Worm (Caenorhabditis elegans) whole organism, mixed stage, embryonic: ENCODE results near the gene F01F1.3.
A peak's percentile ranks its signal among the peaks of the same experiment; 100 is the strongest.

Experiments used
- M03D4.4 ChIP-seq: sonication (generic microtip); optimal IDR thresholded peaks from 2 replicates; lab custom pipeline; 2017; ENCODE audit warnings: mild to moderate bottlenecking, missing genetic modification characterization, missing compliant biosample characterization
- blmp-1 ChIP-seq: fragments of 150-350 bp; optimal IDR thresholded peaks from 2 replicates; lab custom pipeline; 2014; ENCODE audit warnings: missing biosample characterization, missing genetic modification characterization
- ceh-39 ChIP-seq: fragments of 150-350 bp; optimal IDR thresholded peaks from 2 replicates; lab custom pipeline; 2014; ENCODE audit warnings: missing biosample characterization, missing genetic modification characterization
- ceh-43 ChIP-seq: fragments of 200-800 bp; sonication (Bioruptor generic); optimal IDR thresholded peaks from 2 replicates; lab custom pipeline; 2018; ENCODE audit warnings: mild to moderate bottlenecking, missing genetic modification characterization, moderate library complexity, missing compliant biosample characterization
- ces-1 ChIP-seq: fragments of 150-350 bp; optimal IDR thresholded peaks from 2 replicates; lab custom pipeline; 2014; ENCODE audit warnings: missing biosample characterization, missing genetic modification reagents, missing genetic modification characterization
- drap-1 ChIP-seq: fragments of 200-800 bp; sonication (Bioruptor generic); optimal IDR thresholded peaks from 3 replicates; lab custom pipeline; 2018; ENCODE audit warnings: mild to moderate bottlenecking, missing genetic modification characterization, missing compliant biosample characterization
- elt-1 ChIP-seq: sonication (generic microtip); optimal IDR thresholded peaks from 2 replicates; lab custom pipeline; 2017; ENCODE audit warnings: missing genetic modification characterization, mild to moderate bottlenecking, missing compliant biosample characterization, antibody characterized with exemption, moderate library complexity, borderline replicate concordance; ENCODE audit not compliant: insufficient read depth
- elt-3 ChIP-seq: fragments of 150-350 bp; optimal IDR thresholded peaks from 2 replicates; lab custom pipeline; 2014; ENCODE audit warnings: missing biosample characterization, missing genetic modification characterization
- flh-1 ChIP-seq: fragments of 200-800 bp; sonication (Bioruptor generic); optimal IDR thresholded peaks from 2 replicates; lab custom pipeline; 2018; ENCODE audit warnings: mild to moderate bottlenecking, missing genetic modification characterization, moderate library complexity, missing compliant biosample characterization
- ham-2 ChIP-seq: fragments of 200-800 bp; sonication (Bioruptor generic); optimal IDR thresholded peaks from 2 replicates; lab custom pipeline; 2018; ENCODE audit warnings: mild to moderate bottlenecking, missing genetic modification characterization, missing compliant biosample characterization
- hlh-1 ChIP-seq: fragments of 150-350 bp; optimal IDR thresholded peaks from 2 replicates; lab custom pipeline; 2014; ENCODE audit warnings: missing biosample characterization, missing genetic modification reagents, missing genetic modification characterization
- lin-13 ChIP-seq: fragments of 150-350 bp; optimal IDR thresholded peaks from 2 replicates; lab custom pipeline; 2014; ENCODE audit warnings: missing biosample characterization, missing genetic modification characterization
- lin-32 ChIP-seq: fragments of 200-800 bp; sonication (Bioruptor generic); optimal IDR thresholded peaks from 2 replicates; lab custom pipeline; 2018; ENCODE audit warnings: mild to moderate bottlenecking, missing genetic modification characterization, missing compliant biosample characterization
- lsy-2 ChIP-seq: fragments of 150-350 bp; optimal IDR thresholded peaks from 2 replicates; lab custom pipeline; 2014; ENCODE audit warnings: missing biosample characterization, missing genetic modification characterization
- mep-1 ChIP-seq: fragments of 150-350 bp; optimal IDR thresholded peaks from 2 replicates; lab custom pipeline; 2017; ENCODE audit warnings: missing biosample characterization, missing genetic modification reagents, missing genetic modification characterization, inconsistent platforms
- mls-2 ChIP-seq: sonication (generic microtip); optimal IDR thresholded peaks from 2 replicates; lab custom pipeline; 2016; ENCODE audit warnings: mild to moderate bottlenecking, missing genetic modification characterization, moderate library complexity, missing compliant biosample characterization
- nhr-12 ChIP-seq: fragments of 150-350 bp; optimal IDR thresholded peaks from 2 replicates; lab custom pipeline; 2014; ENCODE audit warnings: missing biosample characterization, missing genetic modification characterization
- nhr-2 ChIP-seq: fragments of 150-350 bp; optimal IDR thresholded peaks from 2 replicates; lab custom pipeline; 2014; ENCODE audit warnings: missing biosample characterization, missing genetic modification characterization
- nhr-237 ChIP-seq: fragments of 150-350 bp; optimal IDR thresholded peaks from 2 replicates; lab custom pipeline; 2014; ENCODE audit warnings: missing biosample characterization, missing genetic modification characterization
- pha-4 ChIP-seq: fragments of 150-350 bp; optimal IDR thresholded peaks from 2 replicates; lab custom pipeline; 2018; ENCODE audit warnings: missing biosample characterization, missing genetic modification reagents, missing genetic modification characterization
- sptf-1 ChIP-seq: sonication (generic microtip); optimal IDR thresholded peaks from 2 replicates; lab custom pipeline; 2017; ENCODE audit warnings: mild to moderate bottlenecking, missing genetic modification characterization, moderate library complexity, missing compliant biosample characterization
- tbx-8 ChIP-seq: fragments of 200-800 bp; sonication (Bioruptor generic); optimal IDR thresholded peaks from 2 replicates; lab custom pipeline; 2018; ENCODE audit warnings: mild to moderate bottlenecking, missing genetic modification characterization, moderate library complexity, missing compliant biosample characterization
- unc-120 ChIP-seq: sonication (generic microtip); optimal IDR thresholded peaks from 2 replicates; lab custom pipeline; 2017; ENCODE audit warnings: missing genetic modification characterization, missing compliant biosample characterization; ENCODE audit not compliant: poor library complexity, severe bottlenecking
- unc-39 ChIP-seq: fragments of 150-350 bp; optimal IDR thresholded peaks from 2 replicates; lab custom pipeline; 2014; ENCODE audit warnings: missing biosample characterization, missing genetic modification characterization
- unc-62 ChIP-seq: fragments of 150-350 bp; optimal IDR thresholded peaks from 2 replicates; lab custom pipeline; 2014; ENCODE audit warnings: missing biosample characterization, missing genetic modification reagents, missing genetic modification characterization
- zip-8 ChIP-seq: fragments of 150-350 bp; optimal IDR thresholded peaks from 2 replicates; lab custom pipeline; 2014; ENCODE audit warnings: missing biosample characterization, missing genetic modification characterization
- ztf-11 ChIP-seq: fragments of 150-350 bp; optimal IDR thresholded peaks from 2 replicates; lab custom pipeline; 2014; ENCODE audit warnings: missing biosample characterization, missing genetic modification characterization

F01F1.3 gene

ce11 chrIII:5864270-5864669 lies 7.5 kb upstream of the F01F1.3 start, which contains the start of gene rabn-5:
TSS of gene rabn-5 (plus strand) at chrIII:5864553.
- TF ChIP-seq nhr-2 = no peak
- TF ChIP-seq zip-8 = no peak
- TF ChIP-seq ces-1 (GFP tag; lab: Kevin White, UChicago) = peak; percentile 80
- TF ChIP-seq sptf-1 (tag; lab: Kevin White, UChicago) = no peak

- no peak for TF ChIP-seq unc-39 (tag; lab: Kevin White, UChicago)
- no peak for TF ChIP-seq drap-1
- no peak for TF ChIP-seq unc-120 (tag; lab: Kevin White, UChicago)
- no peak for TF ChIP-seq flh-1 (GFP tag; lab: Kevin White, UChicago)
Observed at ce11 chrIII:5868401-5868800, 3.3 kb upstream of the F01F1.3 start, which contains the start of gene eng-1. TSS of gene eng-1 (minus strand) at chrIII:5868501.

ce11 chrIII:5869429-5869828 lies 2.3 kb upstream of the F01F1.3 start, which contains the start of gene F01F1.15:
TSS of gene F01F1.15 (minus strand) at chrIII:5869529.
- no peak for TF ChIP-seq ceh-39 (tag; lab: Kevin White, UChicago)
- TF ChIP-seq sptf-1 (tag; lab: Kevin White, UChicago) = no peak
- TF ChIP-seq mls-2 = no peak
- TF ChIP-seq, all 35 proteins: peak for 0

ce11 chrIII:5872288-5872687 lies 550 bp downstream of the F01F1.3 start:
- TF ChIP-seq lin-32 (GFP tag; lab: Kevin White, UChicago) = no peak
- peak; percentile 24 for TF ChIP-seq zip-8
- peak; percentile 38 for TF ChIP-seq hlh-1 (tag; lab: Kevin White, UChicago)
- no peak for TF ChIP-seq lsy-2 (tag; lab: Kevin White, UChicago)
- TF ChIP-seq, all 35 proteins: peak for 2

ce11 chrIII:5874263-5874662 lies 2.5 kb downstream of the F01F1.3 start:
- no peak for TF ChIP-seq lin-32 (GFP tag; lab: Kevin White, UChicago)
- TF ChIP-seq sptf-1 (tag; lab: Kevin White, UChicago) = no peak
- TF ChIP-seq ceh-39 (tag; lab: Kevin White, UChicago) = no peak
- TF ChIP-seq tbx-8 (GFP tag; lab: Kevin White, UChicago) = no peak
- no peak for TF ChIP-seq ham-2 (GFP tag; lab: Kevin White, UChicago)
- no peak for TF ChIP-seq nhr-237 (tag; lab: Kevin White, UChicago)
- peak; percentile 38 for TF ChIP-seq unc-62 (GFP tag; lab: Kevin White, UChicago)
- TF ChIP-seq ztf-11 = no peak

- TF ChIP-seq elt-3 (tag; lab: Kevin White, UChicago) (no peak), drap-1 (no peak), elt-1 (no peak), lin-13 (tag; lab: Kevin White, UChicago) (no peak), nhr-12 (tag; lab: Kevin White, UChicago) (no peak)
- TF ChIP-seq, all 35 proteins: peak for 0
Observed at ce11 chrIII:5874664-5875417, 3.1 kb downstream of the F01F1.3 start.

ce11 chrIII:5875418-5875702 lies 3.6 kb downstream of the F01F1.3 start:
- TF ChIP-seq nhr-237 (tag; lab: Kevin White, UChicago) (no peak), hlh-1 (tag; lab: Kevin White, UChicago) (no peak), nhr-2 (no peak), blmp-1 (tag; lab: Kevin White, UChicago) (no peak), ceh-43 (GFP tag; lab: Kevin White, UChicago) (no peak), nhr-12 (tag; lab: Kevin White, UChicago) (no peak), lin-32 (GFP tag; lab: Kevin White, UChicago) (no peak), pha-4 (tag; lab: Kevin White, UChicago) (no peak), unc-120 (tag; lab: Kevin White, UChicago) (no peak), sptf-1 (tag; lab: Kevin White, UChicago) (no peak), unc-62 (GFP tag; lab: Kevin White, UChicago) (no peak), zip-8 (no peak), mep-1 (tag; lab: Kevin White, UChicago) (no peak), elt-3 (tag; lab: Kevin White, UChicago) (no peak), mls-2 (no peak), ceh-39 (tag; lab: Kevin White, UChicago) (no peak), M03D4.4 (tag; lab: Kevin White, UChicago) (no peak)
